Fruit fly (Drosophila melanogaster) whole organism, embryonic: ENCODE results near the gene TMEM216.

ENCODE experiments used
- B-H1 ChIP-seq: fragments of 200-800 bp; sonication (Bioruptor generic); IDR thresholded peaks from 3 replicates; pipeline ENCODE4 v1.3.6; 2022; ENCODE audit warnings: missing biosample characterization, missing genetic modification characterization
- Bdp1 ChIP-seq: fragments of 200-800 bp; sonication (Bioruptor generic); optimal IDR thresholded peaks from 3 replicates; lab custom pipeline; 2016; ENCODE audit warnings: missing biosample characterization, missing genetic modification characterization
- CG14441 ChIP-seq: fragments of 200-800 bp; sonication (Bioruptor generic); IDR thresholded peaks from 2 replicates; pipeline ENCODE4 v1.3.6; 2022; ENCODE audit warnings: missing biosample characterization, missing genetic modification characterization
- CG14667 ChIP-seq: fragments of 200-800 bp; sonication (Bioruptor generic); IDR thresholded peaks from 2 replicates; pipeline ENCODE4 v1.3.6; 2022; ENCODE audit warnings: missing biosample characterization, missing genetic modification characterization
- CG1647 ChIP-seq: fragments of 200-800 bp; sonication (Bioruptor generic); optimal IDR thresholded peaks from 3 replicates; lab custom pipeline; 2016; ENCODE audit warnings: missing biosample characterization, missing genetic modification characterization
- CG17361 ChIP-seq: fragments of 200-800 bp; sonication (Bioruptor generic); IDR thresholded peaks from 3 replicates; pipeline ENCODE4 v1.3.6; 2022; ENCODE audit warnings: missing biosample characterization, missing genetic modification characterization
- CG18599 ChIP-seq: fragments of 200-800 bp; sonication (Bioruptor generic); optimal IDR thresholded peaks from 3 replicates; lab custom pipeline; 2017; ENCODE audit warnings: missing biosample characterization, missing genetic modification characterization, mild to moderate bottlenecking, moderate library complexity, missing genetic modification reagents
- CG3995 ChIP-seq: fragments of 200-800 bp; sonication (Bioruptor generic); optimal IDR thresholded peaks from 3 replicates; lab custom pipeline; 2016; ENCODE audit warnings: missing biosample characterization, missing genetic modification characterization
- CG4328 ChIP-seq: fragments of 200-800 bp; sonication (Bioruptor generic); optimal IDR thresholded peaks from 3 replicates; lab custom pipeline; 2017; ENCODE audit warnings: missing biosample characterization, missing genetic modification reagents, missing genetic modification characterization
- CG43689 ChIP-seq: fragments of 200-800 bp; sonication (Bioruptor generic); IDR thresholded peaks from 2 replicates; pipeline ENCODE4 v1.3.6; 2022; ENCODE audit warnings: missing biosample characterization, missing genetic modification characterization
- CG4424 ChIP-seq: fragments of 200-800 bp; sonication (Bioruptor generic); optimal IDR thresholded peaks from 3 replicates; lab custom pipeline; 2016; ENCODE audit warnings: missing biosample characterization, missing genetic modification characterization
- CG6813 ChIP-seq: fragments of 200-800 bp; sonication (Bioruptor generic); optimal IDR thresholded peaks from 2 replicates; lab custom pipeline; 2017; ENCODE audit warnings: missing biosample characterization, missing genetic modification characterization, mild to moderate bottlenecking, moderate library complexity, missing genetic modification reagents
- CG9817 ChIP-seq: fragments of 200-800 bp; sonication (Bioruptor generic); optimal IDR thresholded peaks from 2 replicates; lab custom pipeline; 2018; ENCODE audit warnings: missing biosample characterization, mild to moderate bottlenecking, missing genetic modification characterization, moderate library complexity
- CHES-1-like ChIP-seq: fragments of 200-800 bp; sonication (Bioruptor generic); optimal IDR thresholded peaks from 2 replicates; lab custom pipeline; 2016; ENCODE audit warnings: missing biosample characterization, missing genetic modification characterization
- CkIIα-i1 ChIP-seq: fragments of 200-800 bp; sonication (Bioruptor generic); IDR thresholded peaks from 2 replicates; pipeline ENCODE4 v1.3.6; 2022; ENCODE audit warnings: missing biosample characterization, missing genetic modification characterization
- Elba2 ChIP-seq: fragments of 200-800 bp; sonication (Bioruptor generic); optimal IDR thresholded peaks from 3 replicates; lab custom pipeline; 2016; ENCODE audit warnings: missing biosample characterization, missing genetic modification characterization
- Ets97D ChIP-seq: fragments of 200-800 bp; sonication (Bioruptor generic); optimal IDR thresholded peaks from 3 replicates; lab custom pipeline; 2016; ENCODE audit warnings: missing biosample characterization, missing genetic modification characterization
- Fer3 ChIP-seq: fragments of 200-800 bp; sonication (Bioruptor generic); optimal IDR thresholded peaks from 2 replicates; lab custom pipeline; 2018; ENCODE audit warnings: missing biosample characterization, mild to moderate bottlenecking, missing genetic modification characterization, moderate library complexity
- GATAe ChIP-seq: fragments of 200-800 bp; sonication (Bioruptor generic); conservative IDR thresholded peaks from 2 replicates; pipeline ENCODE4 v1.3.6; 2022; ENCODE audit warnings: missing biosample characterization, missing genetic modification characterization
- Hmx ChIP-seq: fragments of 200-800 bp; sonication (Bioruptor generic); optimal IDR thresholded peaks from 2 replicates; lab custom pipeline; 2016; ENCODE audit warnings: missing biosample characterization, missing genetic modification characterization
- Jarid2 ChIP-seq: fragments of 200-800 bp; sonication (Bioruptor generic); optimal IDR thresholded peaks from 3 replicates; lab custom pipeline; 2017; ENCODE audit warnings: mild to moderate bottlenecking, missing biosample characterization, missing genetic modification reagents, missing genetic modification characterization
- Max ChIP-seq: fragments of 200-800 bp; sonication (Bioruptor generic); optimal IDR thresholded peaks from 2 replicates; lab custom pipeline; 2016; ENCODE audit warnings: missing biosample characterization, mild to moderate bottlenecking, missing genetic modification characterization
- NFAT ChIP-seq: fragments of 200-800 bp; sonication (Bioruptor generic); IDR thresholded peaks from 2 replicates; pipeline ENCODE4 v1.3.6; 2022; ENCODE audit warnings: missing biosample characterization, missing genetic modification characterization
- Rx ChIP-seq: fragments of 200-800 bp; sonication (Bioruptor generic); IDR thresholded peaks from 2 replicates; pipeline ENCODE4 v1.3.6; 2022; ENCODE audit warnings: missing biosample characterization, missing genetic modification characterization
- Ssrp ChIP-seq: fragments of 200-800 bp; sonication (Bioruptor generic); optimal IDR thresholded peaks from 2 replicates; lab custom pipeline; 2018; ENCODE audit warnings: missing biosample characterization, mild to moderate bottlenecking, missing genetic modification characterization, moderate library complexity
- Xrp1 ChIP-seq: fragments of 200-800 bp; sonication (Bioruptor generic); IDR thresholded peaks from 2 replicates; pipeline ENCODE4 v1.3.6; 2022; ENCODE audit warnings: missing biosample characterization, missing genetic modification characterization
- al ChIP-seq: fragments of 200-800 bp; sonication (Bioruptor generic); IDR thresholded peaks from 2 replicates; pipeline ENCODE4 v1.3.6; 2022; ENCODE audit warnings: missing biosample characterization, missing genetic modification characterization
- bcd ChIP-seq: fragments of 200-800 bp; sonication (Bioruptor generic); optimal IDR thresholded peaks from 2 replicates; lab custom pipeline; 2017; ENCODE audit warnings: missing biosample characterization, mild to moderate bottlenecking, missing genetic modification characterization
- dan ChIP-seq: fragments of 200-800 bp; sonication (Bioruptor generic); IDR thresholded peaks from 2 replicates; pipeline ENCODE4 v1.3.6; 2022; ENCODE audit warnings: missing biosample characterization, missing genetic modification characterization
- dati ChIP-seq: fragments of 200-800 bp; sonication (Bioruptor generic); IDR thresholded peaks from 2 replicates; pipeline ENCODE4 v1.3.6; 2022; ENCODE audit warnings: missing biosample characterization, missing genetic modification characterization
- dimm ChIP-seq: fragments of 200-800 bp; sonication (Bioruptor generic); IDR thresholded peaks from 2 replicates; pipeline ENCODE4 v1.3.6; 2022; ENCODE audit warnings: missing biosample characterization, missing genetic modification characterization
- esg ChIP-seq: fragments of 200-800 bp; sonication (Bioruptor generic); conservative IDR thresholded peaks from 2 replicates; pipeline ENCODE4 v1.3.6; 2022; ENCODE audit warnings: missing biosample characterization, missing genetic modification characterization
- fd3F ChIP-seq: fragments of 200-800 bp; sonication (Bioruptor generic); optimal IDR thresholded peaks from 2 replicates; lab custom pipeline; 2018; ENCODE audit warnings: missing biosample characterization, mild to moderate bottlenecking, missing genetic modification characterization, moderate library complexity
- fd96Cb ChIP-seq: fragments of 200-800 bp; sonication (Bioruptor generic); optimal IDR thresholded peaks from 2 replicates; lab custom pipeline; 2018; ENCODE audit warnings: missing biosample characterization, mild to moderate bottlenecking, missing genetic modification characterization, moderate library complexity
- fu2 ChIP-seq: fragments of 200-800 bp; sonication (Bioruptor generic); optimal IDR thresholded peaks from 2 replicates; lab custom pipeline; 2016; ENCODE audit warnings: missing biosample characterization, missing genetic modification characterization
- gsb-n ChIP-seq: fragments of 200-800 bp; sonication (Bioruptor generic); optimal IDR thresholded peaks from 3 replicates; lab custom pipeline; 2018; ENCODE audit warnings: missing biosample characterization, mild to moderate bottlenecking, missing genetic modification characterization
- otp ChIP-seq: fragments of 200-800 bp; sonication (Bioruptor generic); IDR thresholded peaks from 3 replicates; pipeline ENCODE4, ENCODE4 v1.3.6; 2022; ENCODE audit warnings: missing biosample characterization, missing genetic modification characterization
- pfk ChIP-seq: fragments of 200-800 bp; sonication (Bioruptor generic); optimal IDR thresholded peaks from 2 replicates; lab custom pipeline; 2018; ENCODE audit warnings: missing biosample characterization, mild to moderate bottlenecking, missing genetic modification characterization, moderate library complexity
- pho ChIP-seq: fragments of 200-800 bp; sonication (Bioruptor generic); optimal IDR thresholded peaks from 2 replicates; lab custom pipeline; 2016; ENCODE audit warnings: missing biosample characterization, missing genetic modification characterization
- pnt ChIP-seq: fragments of 200-800 bp; sonication (Bioruptor generic); optimal IDR thresholded peaks from 3 replicates; lab custom pipeline; 2016; ENCODE audit warnings: missing biosample characterization, missing genetic modification characterization
- prd ChIP-seq, 3 experiments: fragments of >200 bp in 2 of 3; fragments of 200-800 bp in 1 of 3; sonication (Bioruptor generic) in 1 of 3; optimal IDR thresholded peaks in 2 of 3; IDR thresholded peaks in 1 of 3; 2 replicates in 2 of 3; 3 replicates in 1 of 3; pipeline versions ENCODE4 v1.3.6 to Lab custom; 2017 to 2022; ENCODE audit warnings: missing biosample characterization in 1 of 3, missing genetic modification characterization in 1 of 3
- psq ChIP-seq: fragments of 200-800 bp; sonication (Bioruptor generic); optimal IDR thresholded peaks from 2 replicates; lab custom pipeline; 2017; ENCODE audit warnings: missing biosample characterization, missing genetic modification characterization
- pum ChIP-seq: fragments of 200-800 bp; sonication (Bioruptor generic); optimal IDR thresholded peaks from 2 replicates; lab custom pipeline; 2016; ENCODE audit warnings: missing biosample characterization, missing genetic modification characterization
- rib ChIP-seq: fragments of 200-800 bp; sonication (Bioruptor generic); IDR thresholded peaks from 2 replicates; pipeline ENCODE4 v1.3.6; 2022; ENCODE audit warnings: missing biosample characterization, missing genetic modification characterization
- sens ChIP-seq: fragments of 200-800 bp; sonication (Bioruptor generic); peaks from one replicate; lab custom pipeline; 2016; ENCODE audit warnings: missing biosample characterization, missing genetic modification characterization
- sqz ChIP-seq: fragments of 200-800 bp; sonication (Bioruptor generic); optimal IDR thresholded peaks from 3 replicates; lab custom pipeline; 2018; ENCODE audit warnings: missing biosample characterization, mild to moderate bottlenecking, missing genetic modification characterization
- sr ChIP-seq: fragments of 200-800 bp; sonication (Bioruptor generic); IDR thresholded peaks from 3 replicates; pipeline ENCODE4 v1.3.6; 2022; ENCODE audit warnings: missing biosample characterization, missing genetic modification characterization
- trh ChIP-seq: fragments of 200-800 bp; sonication (Bioruptor generic); optimal IDR thresholded peaks from 2 replicates; lab custom pipeline; 2016; ENCODE audit warnings: missing biosample characterization, missing genetic modification characterization
- yki ChIP-seq: fragments of >200 bp; optimal IDR thresholded peaks from 3 replicates; lab custom pipeline; 2018
- zfh1 ChIP-seq: fragments of 200-800 bp; sonication (Bioruptor generic); IDR thresholded peaks from 3 replicates; pipeline ENCODE4 v1.3.6; 2022; ENCODE audit warnings: missing biosample characterization, missing genetic modification characterization

Gene TMEM216

dm6 chr3R:8731597-8732263 lies 15.7 kb downstream of the TMEM216 start, which contains the start of the genes M1BP and CG8202 (continued):
- TF ChIP-seq Elba2: peak; percentile 53
- TF ChIP-seq CG17361: peak; percentile 98
- no peak for TF ChIP-seq rib (GFP tag; lab: Robert Waterston, UW)
- TF ChIP-seq CG43689: peak; percentile 57; the same call in 1 of the 2 replicates
- no peak for TF ChIP-seq sr (GFP tag; lab: Robert Waterston, UW)
- peak; percentile 84 for TF ChIP-seq Xrp1 (GFP tag; lab: Robert Waterston, UW)
- no peak for TF ChIP-seq Jarid2 (GFP tag; lab: Kevin White, UChicago)
- TF ChIP-seq dan (GFP tag; lab: Robert Waterston, UW): no peak
- peak; percentile 76 for TF ChIP-seq CG14441 (GFP tag; lab: Robert Waterston, UW)
- TF ChIP-seq sqz: no peak
- TF ChIP-seq NFAT: peak; percentile 81
- peak; percentile 90 for TF ChIP-seq fd96Cb (tag; lab: Kevin White, UChicago)
- peak; percentile 77 for TF ChIP-seq trh (GFP tag; lab: Kevin White, UChicago)
- TF ChIP-seq CG4424 (GFP tag; lab: Kevin White, UChicago): peak; percentile 91
- TF ChIP-seq prd (optimal IDR thresholded peaks at IDR 0.05; lab: Kevin White, UChicago): no peak
- TF ChIP-seq prd (GFP tag; IDR thresholded peaks at IDR 0.05; lab: Robert Waterston, UW): peak; percentile 89
- TF ChIP-seq Rx (GFP tag; lab: Robert Waterston, UW): 0 out of 2 replicates have a peak, but pooled peaks have one; percentile 40
- TF ChIP-seq Ssrp: peak; percentile 92
- peak; percentile 45 for TF ChIP-seq fu2 (GFP tag; lab: Kevin White, UChicago)
- TF ChIP-seq CG3995 (GFP tag; lab: Kevin White, UChicago): no peak
- TF ChIP-seq B-H1 (GFP tag; lab: Robert Waterston, UW): peak; percentile 65; the same call in 2 of the 3 replicates
- TF ChIP-seq pum: peak; percentile 56
- 0 out of 2 replicates have a peak, but pooled peaks have one; percentile 37 for TF ChIP-seq dimm
- TF ChIP-seq al: peak; percentile 73
- TF ChIP-seq CG6813 (GFP tag; lab: Kevin White, UChicago): peak; percentile 81
- TF ChIP-seq pnt: peak; percentile 70
- 0 out of 2 replicates have a peak, but pooled peaks have one; percentile 40 for TF ChIP-seq dati (GFP tag; lab: Robert Waterston, UW)
- TF ChIP-seq pho (GFP tag; lab: Kevin White, UChicago): peak; percentile 59
- peak; percentile 27 for TF ChIP-seq CHES-1-like (GFP tag; lab: Kevin White, UChicago)
- TF ChIP-seq zfh1 (GFP tag; lab: Robert Waterston, UW): peak; percentile 83; the same call in 2 of the 3 replicates
- TF ChIP-seq Hmx (GFP tag; lab: Kevin White, UChicago): no peak
- no peak for TF ChIP-seq CG1647 (GFP tag; lab: Kevin White, UChicago)
- TF ChIP-seq Max (GFP tag; lab: Kevin White, UChicago): peak; percentile 74
- TF ChIP-seq fd3F (GFP tag; lab: Kevin White, UChicago): peak; percentile 83
- peak; percentile 77 for TF ChIP-seq CG14667 (GFP tag; lab: Robert Waterston, UW)
- TF ChIP-seq Fer3 (tag; lab: Kevin White, UChicago): peak; percentile 75
- peak; percentile 88 for TF ChIP-seq sens (GFP tag; lab: Kevin White, UChicago)
- TF ChIP-seq GATAe (GFP tag; lab: Robert Waterston, UW): no peak
- TF ChIP-seq Bdp1: no peak
- TF ChIP-seq CG4328: peak; percentile 91
- TF ChIP-seq gsb-n (tag; lab: Kevin White, UChicago): peak; percentile 93
- no peak for TF ChIP-seq pfk (GFP tag; lab: Kevin White, UChicago)
- peak; percentile 86 for TF ChIP-seq CG9817 (tag; lab: Kevin White, UChicago)
- peak; percentile 29 for TF ChIP-seq yki (lab: Kevin White, UChicago)
- peak; percentile 90 for TF ChIP-seq bcd (GFP tag; lab: Kevin White, UChicago)
- TF ChIP-seq otp (GFP tag; lab: Robert Waterston, UW): no peak
- TF ChIP-seq CkIIα-i1 (GFP tag; lab: Robert Waterston, UW): 0 out of 2 replicates have a peak, but pooled peaks have one; percentile 7
- TF ChIP-seq Ets97D (GFP tag; lab: Kevin White, UChicago): no peak
- peak; percentile 67 for TF ChIP-seq psq (GFP tag; lab: Kevin White, UChicago)
- peak; percentile 91 for TF ChIP-seq CG18599 (GFP tag; lab: Kevin White, UChicago)
- peak; percentile 67; the same call in 1 of the 2 replicates for TF ChIP-seq esg (GFP tag; lab: Robert Waterston, UW)
